Worm (Caenorhabditis elegans) whole organism, L1 larva: ENCODE data around the gene C47A4.5.
A peak's percentile ranks its signal among the peaks of the same experiment; 100 is the strongest.

ENCODE experiments used
- C04F5.9 ChIP-seq: sonication (generic microtip); optimal IDR thresholded peaks from 2 replicates; lab custom pipeline; 2016; ENCODE audit warnings: missing genetic modification characterization, missing compliant biosample characterization
- aly-2 ChIP-seq: fragments of 150-350 bp; optimal IDR thresholded peaks from 2 replicates; lab custom pipeline; 2014; ENCODE audit warnings: missing biosample characterization, missing genetic modification characterization
- ceh-88 ChIP-seq: fragments of 200-800 bp; sonication (Bioruptor generic); IDR thresholded peaks from 2 replicates; pipeline ENCODE4 v1.3.6; 2022; ENCODE audit warnings: missing genetic modification characterization, missing compliant biosample characterization
- efl-1 ChIP-seq, 4 experiments: fragments of 150-350 bp; optimal IDR thresholded peaks in 3 of 4; peaks in 1 of 4; 1 replicate in 1 of 4; 2 replicates in 3 of 4; lab custom pipeline; 2014; ENCODE audit warnings: missing biosample characterization in 2 of 4, missing genetic modification characterization in 2 of 4, missing genetic modification reagents in 2 of 4
- grh-1 ChIP-seq: fragments of 200-800 bp; sonication (Bioruptor generic); IDR thresholded peaks from 2 replicates; pipeline ENCODE4 v1.3.6; 2022; ENCODE audit warnings: missing genetic modification reagents, missing genetic modification characterization, missing compliant biosample characterization
- hpl-2 ChIP-seq: fragments of 150-350 bp; optimal IDR thresholded peaks from 2 replicates; lab custom pipeline; 2014; ENCODE audit warnings: missing biosample characterization, missing genetic modification reagents, missing genetic modification characterization
- irx-1 ChIP-seq: sonication (generic microtip); optimal IDR thresholded peaks from 2 replicates; lab custom pipeline; 2016; ENCODE audit warnings: missing genetic modification characterization, missing compliant biosample characterization
- lin-13 ChIP-seq: fragments of 150-350 bp; optimal IDR thresholded peaks from 2 replicates; lab custom pipeline; 2014; ENCODE audit warnings: missing biosample characterization, missing genetic modification reagents, missing genetic modification characterization
- lir-3 ChIP-seq: sonication (generic microtip); optimal IDR thresholded peaks from 2 replicates; lab custom pipeline; 2016; ENCODE audit warnings: mild to moderate bottlenecking, missing genetic modification characterization, moderate library complexity, missing compliant biosample characterization; ENCODE audit not compliant: poor library complexity
- nhr-11 ChIP-seq: fragments of 150-350 bp; optimal IDR thresholded peaks from 2 replicates; lab custom pipeline; 2014; ENCODE audit warnings: missing biosample characterization, missing genetic modification characterization

Gene C47A4.5

DNA sequence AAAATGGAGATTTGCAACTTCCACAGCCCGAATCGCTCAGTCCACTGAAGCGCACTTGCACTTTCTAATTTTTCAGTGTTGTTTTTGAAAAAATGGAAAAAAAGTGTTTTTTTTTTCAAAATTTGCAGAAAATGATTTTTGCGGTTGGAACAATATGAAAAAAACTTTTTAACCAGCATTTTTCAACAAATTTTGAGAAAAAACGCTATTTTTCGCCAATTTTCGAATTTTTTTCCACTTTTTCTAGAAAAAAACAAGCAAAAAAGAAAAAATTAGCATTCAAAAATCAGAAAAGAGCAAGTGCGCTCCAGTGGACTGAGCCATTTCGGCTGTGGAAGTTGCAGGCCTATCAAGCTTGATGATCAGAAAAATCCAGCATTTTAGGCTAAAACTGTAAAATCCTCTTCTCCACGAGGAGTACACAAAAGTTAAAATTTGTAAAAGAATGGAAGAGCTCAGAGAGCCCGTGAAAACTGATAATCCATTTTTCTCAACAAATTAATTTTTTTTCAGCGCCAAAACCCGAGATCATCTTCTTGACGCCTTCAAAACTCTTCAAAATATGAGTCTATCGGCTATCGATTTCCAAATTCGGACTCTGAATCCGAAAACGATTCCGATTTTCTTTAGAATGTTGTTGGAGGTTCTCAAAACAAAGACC is 49.9 kb downstream of the C47A4.5 start:
- TF ChIP-seq nhr-11 (tag; lab: Kevin White, UChicago) = no peak
- TF ChIP-seq lin-13 = no peak
- TF ChIP-seq aly-2 (tag; lab: Kevin White, UChicago) = peak; percentile 85
- TF ChIP-seq grh-1 (GFP tag; lab: Robert Waterston, UW) = 0 out of 2 replicates have a peak, but pooled peaks have one; percentile 21
- no peak for TF ChIP-seq ceh-88 (GFP tag; lab: Robert Waterston, UW)
- TF ChIP-seq hpl-2 = no peak
- TF ChIP-seq irx-1 (tag; lab: Kevin White, UChicago) = no peak
- no peak for TF ChIP-seq lir-3
- no peak for TF ChIP-seq C04F5.9 (tag; lab: Kevin White, UChicago)
- TF ChIP-seq efl-1 (optimal IDR thresholded peaks at IDR 0.05; lab: Kevin White, UChicago) = no peak
- peak in 1 of 2 experiments; percentile 39 for TF ChIP-seq efl-1 (GFP tag; optimal IDR thresholded peaks at IDR 0.05 in 1 of 2; lab: Kevin White, UChicago)
